Fruit fly (Drosophila melanogaster): ENCODE results near the gene CG45012.

Gene CG45012

dm6 chr2L:11829277-11829676 lies 5.1 kb upstream of the CG45012 start, which contains the start of gene esc (continued):
- peak; percentile 71 for TF ChIP-seq CG14710 (tag; optimal IDR thresholded peaks at IDR 0.05)
- TF ChIP-seq schlank (tag; optimal IDR thresholded peaks at IDR 0.05), result no peak
- TF ChIP-seq CoRest (tag; optimal IDR thresholded peaks at IDR 0.05), result peak; percentile 49
- peak; percentile 7 for TF ChIP-seq CG10654 (GFP tag; optimal IDR thresholded peaks at IDR 0.05)
- TF ChIP-seq CG4820 (GFP tag; optimal IDR thresholded peaks at IDR 0.05), result peak; percentile 26
- TF ChIP-seq trem (tag; optimal IDR thresholded peaks at IDR 0.05), result peak; percentile 61

- TF ChIP-seq NC2β (GFP tag; optimal IDR thresholded peaks at IDR 0.05) (no peak), CG11093 (GFP tag; IDR thresholded peaks at IDR 0.05) (no peak), NK7.1 (GFP tag; optimal IDR thresholded peaks at IDR 0.05) (no peak), Ets65A (GFP tag) (no peak), wdn (GFP tag; IDR thresholded peaks at IDR 0.05) (no peak), CG5245 (GFP tag; optimal IDR thresholded peaks at IDR 0.05) (no peak), scrt (GFP tag; optimal IDR thresholded peaks at IDR 0.05) (no peak)
These were observed 622 bp upstream of the CG45012 start, which contains the start of gene CG45011 for dm6 chr2L:11833786-11834185. Gene CG45011 (plus strand): TSS chr2L:11834086.

- TF ChIP-seq Ets65A (GFP tag) (peak; percentile 4), Dip3 (GFP tag; optimal IDR thresholded peaks at IDR 0.05) (no peak), Awh (GFP tag; IDR thresholded peaks at IDR 0.05) (no peak), nerfin-2 (GFP tag; IDR thresholded peaks at IDR 0.05; ENCODE audit: partially characterized antibody) (no peak), CG10274 (GFP tag; optimal IDR thresholded peaks at IDR 0.05) (no peak), Elba2 (GFP tag; optimal IDR thresholded peaks at IDR 0.05) (no peak), CG11085 (GFP tag; IDR thresholded peaks at IDR 0.05) (no peak)
These were observed 2.5 kb downstream of the CG45012 start, which contains the start of gene Sfp33A4 for dm6 chr2L:11836943-11837342. Gene Sfp33A4 (plus strand): TSS chr2L:11837243.

DNA sequence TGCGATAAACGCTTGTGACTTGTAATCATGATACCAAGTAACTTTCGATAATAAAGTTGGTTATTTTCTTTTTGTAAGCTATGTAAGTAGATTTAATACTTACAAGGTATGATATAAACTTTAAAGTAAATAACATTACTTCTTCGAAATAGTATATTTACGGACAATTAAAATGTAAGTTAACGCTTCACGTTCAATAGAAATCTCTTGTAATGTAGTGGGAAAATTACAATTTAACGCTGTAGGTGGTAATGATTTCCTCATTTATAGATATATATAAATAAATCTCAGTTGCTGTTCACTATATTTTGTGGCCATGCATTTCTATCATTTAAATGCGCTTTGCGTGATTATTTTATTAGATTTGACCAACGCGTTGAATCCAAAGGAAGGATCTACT lies 3.0 kb downstream of the CG45012 start, which contains the start of gene Sfp33A2:
Sfp33A2 (plus strand) TSS at position 301 of the 400 bp plus-strand sequence.
- TF ChIP-seq CG17186 (GFP tag; optimal IDR thresholded peaks at IDR 0.05) (no peak), Deaf1 (tag; optimal IDR thresholded peaks at IDR 0.05) (no peak), CG17912 (GFP tag; optimal IDR thresholded peaks at IDR 0.05) (no peak), Dad (GFP tag; optimal IDR thresholded peaks at IDR 0.05) (no peak), CG3838 (GFP tag; optimal IDR thresholded peaks at IDR 0.05) (no peak), ap (GFP tag; IDR thresholded peaks at IDR 0.05) (no peak), Sry-δ (GFP tag; optimal IDR thresholded peaks at IDR 0.05) (no peak)

DNA sequence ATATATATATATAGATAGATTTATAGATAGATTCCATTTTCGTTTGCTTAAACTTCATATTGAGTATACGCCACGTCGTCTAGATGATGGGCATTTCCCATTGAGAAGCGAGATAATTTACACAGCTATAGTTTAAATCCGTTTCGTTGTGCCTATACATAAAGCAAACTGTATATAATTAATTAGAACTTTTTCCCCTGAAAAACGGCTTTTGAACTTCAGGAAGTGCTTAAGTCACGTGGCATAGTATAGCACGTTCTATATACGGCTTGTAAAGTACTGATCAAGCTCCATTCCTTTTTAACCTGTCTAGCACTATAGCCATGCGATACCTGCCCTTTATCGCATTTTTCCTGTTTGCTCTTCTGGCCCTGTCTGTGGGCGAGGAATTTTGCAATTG lies 5.2 kb downstream of the CG45012 start, which contains the start of gene Sfp33A3:
Sfp33A3 (plus strand) TSS at position 301 of the 400 bp plus-strand sequence.
- TF ChIP-seq pros (GFP tag; optimal IDR thresholded peaks at IDR 0.05), result no peak
- TF ChIP-seq CG8478 (optimal IDR thresholded peaks at IDR 0.05), result no peak
- no peak for TF ChIP-seq Hand (GFP tag; optimal IDR thresholded peaks at IDR 0.05)
- no peak for TF ChIP-seq zen2 (GFP tag; IDR thresholded peaks at IDR 0.05; ENCODE audit: partially characterized antibody)
- no peak for TF ChIP-seq CG2678 (tag; optimal IDR thresholded peaks at IDR 0.05)

- TF ChIP-seq Hey (tag; optimal IDR thresholded peaks at IDR 0.05) (no peak), ase (GFP tag; IDR thresholded peaks at IDR 0.05) (0 out of 3 replicates have a peak, but pooled peaks have one; percentile 26)
These were observed 6.0 kb downstream of the CG45012 start, which contains the start of gene CG31704 for dm6 chr2L:11840391-11840790. Gene CG31704 (plus strand): TSS chr2L:11840691.

All from whole organism, embryonic.